Worm (Caenorhabditis elegans) whole organism, L3 larva: ENCODE results near the gene sec-61.G.

Source experiments
- elt-2 ChIP-seq: sonication (generic microtip); optimal IDR thresholded peaks from 2 replicates; lab custom pipeline; 2016; ENCODE audit warnings: missing genetic modification reagents, mild to moderate bottlenecking, missing genetic modification characterization, missing compliant biosample characterization
- mml-1 ChIP-seq: fragments of 150-350 bp; sonication (generic microtip); optimal IDR thresholded peaks from 3 replicates; lab custom pipeline; 2014; ENCODE audit warnings: missing biosample characterization, missing genetic modification characterization
- nhr-25 ChIP-seq: sonication (generic microtip); optimal IDR thresholded peaks from 2 replicates; lab custom pipeline; 2017; ENCODE audit warnings: missing biosample characterization, missing genetic modification characterization
- tbx-2 ChIP-seq: sonication (generic microtip); optimal IDR thresholded peaks from 2 replicates; lab custom pipeline; 2016; ENCODE audit warnings: mild to moderate bottlenecking, missing genetic modification characterization, missing compliant biosample characterization

DNA sequence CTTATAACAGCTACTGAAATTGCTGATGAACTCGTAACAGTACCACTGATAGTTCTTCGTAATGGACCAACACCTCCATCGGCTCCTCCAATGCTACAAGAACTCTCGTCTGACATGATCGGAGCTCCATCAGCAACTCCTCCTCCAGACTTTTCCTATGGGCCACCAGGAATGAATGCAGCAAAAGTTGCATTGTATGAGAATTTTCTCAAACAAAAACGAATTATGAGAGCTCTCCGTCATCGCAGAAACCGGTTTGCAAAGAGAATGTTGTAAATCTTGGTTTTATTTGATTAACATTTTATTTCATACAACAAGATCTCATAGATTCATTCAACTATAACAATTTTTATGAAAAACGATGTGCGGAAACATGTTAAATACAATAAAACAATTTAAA, 9.4 kb downstream of the sec-61.G start:
- TF ChIP-seq nhr-25 (no peak), tbx-2 (tag; lab: Kevin White, UChicago) (no peak), mml-1 (no peak), elt-2 (tag; lab: Kevin White, UChicago) (no peak)
